Fruit fly (Drosophila melanogaster): ENCODE results near the gene CG43063.

dm6 chr3R:13041750-13042149 is 44.3 kb upstream of the CG43063 start, which contains the start of gene CG11670:
- no peak for TF ChIP-seq pan (optimal IDR thresholded peaks at IDR 0.05)
- no peak for TF ChIP-seq usp (GFP tag; optimal IDR thresholded peaks at IDR 0.05)
- TF ChIP-seq Dll (optimal IDR thresholded peaks at IDR 0.05): no peak
- no peak for TF ChIP-seq psq (optimal IDR thresholded peaks at IDR 0.05)
- no peak for TF ChIP-seq CG8478 (optimal IDR thresholded peaks at IDR 0.05)
- TF ChIP-seq EcR (GFP tag; optimal IDR thresholded peaks at IDR 0.05): no peak
